Worm (Caenorhabditis elegans): ENCODE results near the gene thn-5.

- TF ChIP-seq ama-1 (optimal IDR thresholded peaks at IDR 0.05) (no peak), elt-1 (tag; optimal IDR thresholded peaks at IDR 0.05) (no peak)
Observed at ce11 chrIV:5206716-5207115, 23.9 kb upstream of the thn-5 start.

Measured in whole organism, L2 larva.